Fruit fly (Drosophila melanogaster): ENCODE measurements around the gene CG9356.

The CG9356 gene

DNA sequence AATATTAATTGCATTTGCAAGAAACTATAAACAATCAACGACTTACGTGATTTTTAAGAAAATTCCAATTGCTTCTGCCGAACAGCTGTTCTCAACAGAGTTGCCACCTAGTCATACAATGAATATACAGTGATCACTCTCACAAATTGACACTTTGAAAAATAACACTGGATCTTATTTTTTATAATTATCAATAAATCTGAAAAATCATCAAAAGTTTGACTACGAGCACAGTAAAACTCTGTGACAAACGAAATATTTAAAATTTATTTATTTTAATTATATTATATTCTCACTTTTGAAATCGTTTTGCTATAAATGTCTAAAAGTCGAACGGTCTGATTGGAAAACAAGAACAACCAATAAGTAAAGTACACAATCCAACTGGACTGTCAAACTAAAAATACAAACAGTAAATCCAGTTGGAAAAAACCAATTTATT lies 4.1 kb downstream of the CG9356 start, which contains the start of gene CG34117 (continued):
- no peak for TF ChIP-seq zen2 (GFP tag; IDR thresholded peaks at IDR 0.05; ENCODE audit: partially characterized antibody)
- TF ChIP-seq D19B (GFP tag; optimal IDR thresholded peaks at IDR 0.05): peak; percentile 48
- peak; percentile 71 for TF ChIP-seq Awh (GFP tag; IDR thresholded peaks at IDR 0.05)
- peak; percentile 71 for TF ChIP-seq caup (GFP tag; optimal IDR thresholded peaks at IDR 0.05; ENCODE audit: severe bottlenecking)
- peak; percentile 78 for TF ChIP-seq CG32772 (GFP tag; IDR thresholded peaks at IDR 0.05)
- no peak for TF ChIP-seq usp (GFP tag; optimal IDR thresholded peaks at IDR 0.05)
- TF ChIP-seq CG12299 (tag; optimal IDR thresholded peaks at IDR 0.05): peak; percentile 83
- 0 out of 3 replicates have a peak, but pooled peaks have one; percentile 17 for TF ChIP-seq CG3726 (GFP tag; IDR thresholded peaks at IDR 0.05)
- peak; percentile 80; the same call in 2 of the 3 replicates for TF ChIP-seq CG11695 (GFP tag; IDR thresholded peaks at IDR 0.05)
- TF ChIP-seq lbe (GFP tag; optimal IDR thresholded peaks at IDR 0.05): peak; percentile 70
- no peak for TF ChIP-seq kni (GFP tag; optimal IDR thresholded peaks at IDR 0.05)
- peak; percentile 82 for TF ChIP-seq Hr3 (GFP tag; optimal IDR thresholded peaks at IDR 0.05)
- TF ChIP-seq fd64A (GFP tag; optimal IDR thresholded peaks at IDR 0.05): no peak
- peak; percentile 84 for TF ChIP-seq ci (GFP tag; IDR thresholded peaks at IDR 0.05)
- TF ChIP-seq pita (GFP tag; optimal IDR thresholded peaks at IDR 0.05): no peak
- TF ChIP-seq CG3847 (GFP tag; IDR thresholded peaks at IDR 0.05): peak; percentile 81
- TF ChIP-seq MESR4 (GFP tag; optimal IDR thresholded peaks at IDR 0.05): peak; percentile 61
- peak; percentile 56 for TF ChIP-seq pum (GFP tag; optimal IDR thresholded peaks at IDR 0.05)
- TF ChIP-seq Scr (GFP tag; IDR thresholded peaks at IDR 0.05; ENCODE audit: partially characterized antibody): no peak
- TF ChIP-seq CG5245 (GFP tag; optimal IDR thresholded peaks at IDR 0.05): peak; percentile 64
- peak; percentile 56; the same call in 2 of the 3 replicates for TF ChIP-seq H15 (GFP tag; IDR thresholded peaks at IDR 0.05)
- TF ChIP-seq Sin3A (optimal IDR thresholded peaks at IDR 0.05): no peak
- peak; percentile 37 for TF ChIP-seq CG12744 (GFP tag; optimal IDR thresholded peaks at IDR 0.05)
- no peak for TF ChIP-seq hth (optimal IDR thresholded peaks at IDR 0.05)
- peak; percentile 73 for TF ChIP-seq CG11247 (GFP tag; IDR thresholded peaks at IDR 0.05)
- no peak for TF ChIP-seq grn (GFP tag; optimal IDR thresholded peaks at IDR 0.05)
- no peak for TF ChIP-seq vnd (GFP tag; IDR thresholded peaks at IDR 0.05; ENCODE audit: partially characterized antibody)
- peak; percentile 75 for TF ChIP-seq gsb-n (tag; optimal IDR thresholded peaks at IDR 0.05)
- TF ChIP-seq bsh (GFP tag; optimal IDR thresholded peaks at IDR 0.05): peak in 1 of 2 experiments; percentile 73
- TF ChIP-seq run (tag; optimal IDR thresholded peaks at IDR 0.05): peak; percentile 40
- peak; percentile 66 for TF ChIP-seq Drgx (GFP tag; IDR thresholded peaks at IDR 0.05)
- no peak for TF ChIP-seq Kr (GFP tag; optimal IDR thresholded peaks at IDR 0.05)
- TF ChIP-seq zfh2 (GFP tag; optimal IDR thresholded peaks at IDR 0.05): peak; percentile 54
- TF ChIP-seq CG33213 (GFP tag; optimal IDR thresholded peaks at IDR 0.05): peak; percentile 24
- TF ChIP-seq Dip3 (GFP tag; optimal IDR thresholded peaks at IDR 0.05): peak; percentile 53
- no peak for TF ChIP-seq Trl (optimal IDR thresholded peaks at IDR 0.05)
- peak; percentile 56 for TF ChIP-seq Trl (GFP tag; optimal IDR thresholded peaks at IDR 0.05)
- peak; percentile 86 for TF ChIP-seq Fer3 (tag; optimal IDR thresholded peaks at IDR 0.05)
- peak; percentile 66 for TF ChIP-seq cwo (GFP tag; optimal IDR thresholded peaks at IDR 0.05)
- peak; percentile 55 for TF ChIP-seq CG31224 (GFP tag; IDR thresholded peaks at IDR 0.05)
- no peak for TF ChIP-seq bigmax (GFP tag; optimal IDR thresholded peaks at IDR 0.05)
- peak; percentile 84 for TF ChIP-seq CG15696 (tag; optimal IDR thresholded peaks at IDR 0.05)
- TF ChIP-seq CG15011 (GFP tag; optimal IDR thresholded peaks at IDR 0.05): peak; percentile 55
- TF ChIP-seq insv (GFP tag; optimal IDR thresholded peaks at IDR 0.05): peak; percentile 80 to 100
- peak; percentile 31 for TF ChIP-seq CG15073 (GFP tag; optimal IDR thresholded peaks at IDR 0.05)
- TF ChIP-seq CG12071 (GFP tag; optimal IDR thresholded peaks at IDR 0.05): peak; percentile 30
- TF ChIP-seq Chrac-16 (GFP tag; optimal IDR thresholded peaks at IDR 0.05): peak; percentile 84
- TF ChIP-seq CG17912 (GFP tag; optimal IDR thresholded peaks at IDR 0.05): peak; percentile 24
- TF ChIP-seq CG8924 (tag; optimal IDR thresholded peaks at IDR 0.05): peak; percentile 88
- peak; percentile 77 for TF ChIP-seq nerfin-1 (tag; optimal IDR thresholded peaks at IDR 0.05)
- peak; percentile 86 for TF ChIP-seq CG17359 (tag; optimal IDR thresholded peaks at IDR 0.05)

Measured in whole organism, embryonic.